Worm (Caenorhabditis elegans): ENCODE results near the gene F55G1.1.

- TF ChIP-seq B0019.2 (GFP tag; conservative IDR thresholded peaks at IDR 0.05), result no peak
- no peak for TF ChIP-seq bed-2 (GFP tag; IDR thresholded peaks at IDR 0.05)
- TF ChIP-seq attf-3 (GFP tag; conservative IDR thresholded peaks at IDR 0.05), result no peak
- TF ChIP-seq ceh-27 (GFP tag; optimal IDR thresholded peaks at IDR 0.05), result no peak
- no peak for TF ChIP-seq unc-130 (GFP tag; optimal IDR thresholded peaks at IDR 0.05)
- TF ChIP-seq ceh-40 (GFP tag; IDR thresholded peaks at IDR 0.05), result no peak
- TF ChIP-seq F49E8.2 (tag; optimal IDR thresholded peaks at IDR 0.05; ENCODE audit: insufficient read depth), result no peak
Measured at ce11 chrIV:7516167-7516566, 24.6 kb downstream of the F55G1.1 start, which contains the start of the genes R05G6.9 and R05G6.3.

Measured in whole organism, young adult.